Worm (Caenorhabditis elegans): ENCODE data around the gene srw-19.
A peak's percentile ranks its signal among the peaks of the same experiment; 100 is the strongest.

Gene srw-19

ce11 chrV:15318638-15319037, 37.5 kb upstream of the srw-19 start, which contains the start of gene nhr-291:
TSS of gene nhr-291 (plus strand) at chrV:15318961.
- no peak for TF ChIP-seq nhr-76 (tag; optimal IDR thresholded peaks at IDR 0.05)
- TF ChIP-seq madf-9 (GFP tag; conservative IDR thresholded peaks at IDR 0.05) = no peak
- TF ChIP-seq nhr-41 (GFP tag; IDR thresholded peaks at IDR 0.05) = no peak
- TF ChIP-seq nhr-10 (tag; optimal IDR thresholded peaks at IDR 0.05) = peak; percentile 31
- no peak for TF ChIP-seq lin-29 (GFP tag; IDR thresholded peaks at IDR 0.05)
- TF ChIP-seq mdt-29 (GFP tag; IDR thresholded peaks at IDR 0.05) = no peak
- TF ChIP-seq mxl-3 (GFP tag; optimal IDR thresholded peaks at IDR 0.05) = no peak
- no peak for TF ChIP-seq D1046.2 (GFP tag; IDR thresholded peaks at IDR 0.05)
- no peak for TF ChIP-seq aha-1 (tag)
- peak; percentile 97 for TF ChIP-seq dmd-6 (GFP tag; IDR thresholded peaks at IDR 0.05)
- peak in 1 of 2 experiments; percentile 30 for TF ChIP-seq mdl-1 (tag; optimal IDR thresholded peaks at IDR 0.05)
- TF ChIP-seq unc-130 (GFP tag; optimal IDR thresholded peaks at IDR 0.05) = no peak
- TF ChIP-seq F10B5.3 (tag; optimal IDR thresholded peaks at IDR 0.05) = no peak
- TF ChIP-seq pqm-1 (tag; optimal IDR thresholded peaks at IDR 0.05) = peak; percentile 98
- no peak for TF ChIP-seq daf-12 (tag; optimal IDR thresholded peaks at IDR 0.05)
- no peak for TF ChIP-seq ceh-28 (tag; optimal IDR thresholded peaks at IDR 0.05)
- no peak for TF ChIP-seq sdz-12 (GFP tag; optimal IDR thresholded peaks at IDR 0.05)
- TF ChIP-seq zfp-3 (GFP tag; conservative IDR thresholded peaks at IDR 0.05) = no peak
- TF ChIP-seq nhr-28 (tag; optimal IDR thresholded peaks at IDR 0.05) = peak; percentile 96
- TF ChIP-seq unc-62 (GFP tag; optimal IDR thresholded peaks at IDR 0.05 in 1 of 2) = no peak
- TF ChIP-seq unc-62 (tag; optimal IDR thresholded peaks at IDR 0.05) = no peak
- TF ChIP-seq lin-1 (GFP tag; IDR thresholded peaks at IDR 0.05) = peak; percentile 85
- TF ChIP-seq daf-19 (GFP tag; conservative IDR thresholded peaks at IDR 0.05) = no peak
- TF ChIP-seq snpc-4 (tag; optimal IDR thresholded peaks at IDR 0.05) = no peak
- TF ChIP-seq lin-38 (GFP tag; IDR thresholded peaks at IDR 0.05) = no peak
- no peak for TF ChIP-seq F26F4.8 (GFP tag; conservative IDR thresholded peaks at IDR 0.05)
- TF ChIP-seq lin-13 (GFP tag; optimal IDR thresholded peaks at IDR 0.05) = no peak
- peak in 1 of 2 experiments; percentile 2 for TF ChIP-seq daf-16 (GFP tag; optimal IDR thresholded peaks at IDR 0.05)
- peak; percentile 97 for TF ChIP-seq daf-16 (tag; optimal IDR thresholded peaks at IDR 0.05)
- peak; percentile 77 for TF ChIP-seq hlh-11 (tag; optimal IDR thresholded peaks at IDR 0.05)
- TF ChIP-seq tra-1 (GFP tag; IDR thresholded peaks at IDR 0.05) = peak; percentile 56; the same call in 1 of the 2 replicates
- peak; percentile 96 for TF ChIP-seq nhr-77 (tag; optimal IDR thresholded peaks at IDR 0.05)
- no peak for TF ChIP-seq fkh-10 (GFP tag; optimal IDR thresholded peaks at IDR 0.05)
- TF ChIP-seq dve-1 (tag; optimal IDR thresholded peaks at IDR 0.05; ENCODE audit: insufficient read depth) = peak; percentile 80
- no peak for TF ChIP-seq F37D6.2 (tag; optimal IDR thresholded peaks at IDR 0.05)
- no peak for TF ChIP-seq R02D3.7 (tag; optimal IDR thresholded peaks at IDR 0.05)
- TF ChIP-seq Y75B8A.6 (GFP tag; IDR thresholded peaks at IDR 0.05) = no peak
- TF ChIP-seq nhr-237 (tag; optimal IDR thresholded peaks at IDR 0.05) = no peak
- TF ChIP-seq ZK337.2 (GFP tag; IDR thresholded peaks at IDR 0.05) = no peak
- TF ChIP-seq spr-3 (GFP tag; optimal IDR thresholded peaks at IDR 0.05) = no peak
- TF ChIP-seq ceh-32 (tag; optimal IDR thresholded peaks at IDR 0.05; ENCODE audit: poor library complexity) = no peak
- no peak for TF ChIP-seq set-16 (GFP tag; IDR thresholded peaks at IDR 0.05)
- TF ChIP-seq nhr-48 (tag; optimal IDR thresholded peaks at IDR 0.05) = peak; percentile 59
- TF ChIP-seq mes-2 (tag; optimal IDR thresholded peaks at IDR 0.05; ENCODE audit: poor library complexity, severe bottlenecking) = no peak
- no peak for TF ChIP-seq lsy-2 (tag; optimal IDR thresholded peaks at IDR 0.05)
- TF ChIP-seq mxl-2 (GFP tag; conservative IDR thresholded peaks at IDR 0.05) = no peak
- TF ChIP-seq jun-1 (tag; optimal IDR thresholded peaks at IDR 0.05) = no peak

Data from whole organism, L4 larva.